Worm (Caenorhabditis elegans): ENCODE measurements around the gene T16A1.10.

ce11 chrII:2090605-2091004 lies 1.3 kb downstream of the T16A1.10 start, which contains the start of gene trpl-5:
- no peak for TF ChIP-seq fos-1 (tag; optimal IDR thresholded peaks at IDR 0.05)
- no peak for TF ChIP-seq snpc-4 (tag; optimal IDR thresholded peaks at IDR 0.05)
- TF ChIP-seq elt-1 (tag; optimal IDR thresholded peaks at IDR 0.05) = no peak
- no peak for TF ChIP-seq nhr-28 (tag; optimal IDR thresholded peaks at IDR 0.05)
- no peak for TF ChIP-seq zag-1 (tag; optimal IDR thresholded peaks at IDR 0.05)
- TF ChIP-seq nhr-67 (tag; optimal IDR thresholded peaks at IDR 0.05) = no peak
- no peak for TF ChIP-seq unc-39 (tag; optimal IDR thresholded peaks at IDR 0.05)
- TF ChIP-seq skn-1 (tag; optimal IDR thresholded peaks at IDR 0.05) = no peak
- TF ChIP-seq nhr-23 (tag; optimal IDR thresholded peaks at IDR 0.05) = no peak
- TF ChIP-seq R02D3.7 (tag; optimal IDR thresholded peaks at IDR 0.05) = no peak
- TF ChIP-seq egl-27 (tag; optimal IDR thresholded peaks at IDR 0.05) = no peak
